Fruit fly (Drosophila melanogaster) whole organism, embryonic: ENCODE measurements around the gene CG1428.

ENCODE experiments used
- C15 ChIP-seq: fragments of 200-800 bp; sonication (Bioruptor generic); IDR thresholded peaks from 3 replicates; pipeline ENCODE4 v1.3.6; 2022; ENCODE audit warnings: missing biosample characterization, missing genetic modification characterization
- CG10209 ChIP-seq: fragments of 200-800 bp; sonication (Bioruptor generic); optimal IDR thresholded peaks from 3 replicates; lab custom pipeline; 2017; ENCODE audit warnings: missing biosample characterization, mild to moderate bottlenecking, missing genetic modification characterization, missing genetic modification reagents
- CG10321 ChIP-seq: fragments of 200-800 bp; sonication (Bioruptor generic); IDR thresholded peaks from 2 replicates; pipeline ENCODE4 v1.3.6; 2022; ENCODE audit warnings: missing biosample characterization, missing genetic modification characterization
- CG10979 ChIP-seq: fragments of 200-800 bp; sonication (Bioruptor generic); optimal IDR thresholded peaks from 2 replicates; lab custom pipeline; 2018; ENCODE audit warnings: missing biosample characterization, mild to moderate bottlenecking, missing genetic modification characterization, moderate library complexity
- CG11456 ChIP-seq: fragments of 200-800 bp; sonication (Bioruptor generic); IDR thresholded peaks from 3 replicates; pipeline ENCODE4 v1.3.6; 2022; ENCODE audit warnings: missing biosample characterization, missing genetic modification characterization
- CG11560 ChIP-seq: fragments of 200-800 bp; sonication (Bioruptor generic); IDR thresholded peaks from 3 replicates; pipeline ENCODE4 v1.3.6; 2022; ENCODE audit warnings: missing biosample characterization, missing genetic modification characterization
- CG15479 ChIP-seq: fragments of 200-800 bp; sonication (Bioruptor generic); optimal IDR thresholded peaks from 3 replicates; lab custom pipeline; 2019; ENCODE audit warnings: missing biosample characterization, mild to moderate bottlenecking, missing genetic modification characterization, moderate library complexity
- CG1832 ChIP-seq: fragments of 200-800 bp; sonication (Bioruptor generic); optimal IDR thresholded peaks from 2 replicates; lab custom pipeline; 2017; ENCODE audit warnings: missing biosample characterization, mild to moderate bottlenecking, missing genetic modification characterization, inconsistent platforms
- CG18764 ChIP-seq: fragments of 200-800 bp; sonication (Bioruptor generic); optimal IDR thresholded peaks from 3 replicates; lab custom pipeline; 2016; ENCODE audit warnings: missing biosample characterization, missing genetic modification characterization
- CG2199 ChIP-seq: fragments of 200-800 bp; sonication (Bioruptor generic); IDR thresholded peaks from 3 replicates; pipeline ENCODE4 v1.3.6; 2022; ENCODE audit warnings: missing biosample characterization, missing genetic modification characterization
- CG31365 ChIP-seq: fragments of 200-800 bp; sonication (Bioruptor generic); optimal IDR thresholded peaks from 2 replicates; lab custom pipeline; 2018; ENCODE audit warnings: missing biosample characterization, mild to moderate bottlenecking, missing genetic modification characterization
- CG32532 ChIP-seq: fragments of 200-800 bp; sonication (Bioruptor generic); IDR thresholded peaks from 2 replicates; pipeline ENCODE4 v1.3.6; 2022; ENCODE audit warnings: missing biosample characterization, missing genetic modification characterization
- CG3838 ChIP-seq: fragments of 200-800 bp; sonication (Bioruptor generic); optimal IDR thresholded peaks from 3 replicates; lab custom pipeline; 2016; ENCODE audit warnings: missing biosample characterization, missing genetic modification characterization
- CG6689 ChIP-seq: fragments of 200-800 bp; sonication (Bioruptor generic); IDR thresholded peaks from 2 replicates; pipeline ENCODE4 v1.3.6; 2022; ENCODE audit warnings: missing biosample characterization, missing genetic modification characterization
- CG6854 ChIP-seq: fragments of 200-800 bp; sonication (Bioruptor generic); optimal IDR thresholded peaks from 3 replicates; lab custom pipeline; 2017; ENCODE audit warnings: missing biosample characterization, mild to moderate bottlenecking, missing genetic modification characterization
- CG9817 ChIP-seq: fragments of 200-800 bp; sonication (Bioruptor generic); optimal IDR thresholded peaks from 2 replicates; lab custom pipeline; 2018; ENCODE audit warnings: missing biosample characterization, mild to moderate bottlenecking, missing genetic modification characterization, moderate library complexity
- CG9932 ChIP-seq: fragments of 200-800 bp; sonication (Bioruptor generic); IDR thresholded peaks from 2 replicates; pipeline ENCODE4 v1.3.6; 2022; ENCODE audit warnings: missing biosample characterization, missing genetic modification characterization
- D ChIP-seq, 2 experiments: fragments of 200-800 bp in 1 of 2; fragments of >200 bp in 1 of 2; sonication (Bioruptor generic) in 1 of 2; optimal IDR thresholded peaks; 2 replicates in 1 of 2; 3 replicates in 1 of 2; lab custom pipeline; 2017; ENCODE audit warnings: mild to moderate bottlenecking in 1 of 2, missing biosample characterization in 1 of 2, missing genetic modification characterization in 1 of 2, missing genetic modification reagents in 1 of 2
- Ets65A ChIP-seq: fragments of 200-800 bp; sonication (Bioruptor generic); peaks from one replicate; lab custom pipeline; 2016; ENCODE audit warnings: missing biosample characterization, missing genetic modification characterization
- H15 ChIP-seq: fragments of 200-800 bp; sonication (Bioruptor generic); IDR thresholded peaks from 3 replicates; pipeline ENCODE4 v1.3.6; 2022; ENCODE audit warnings: missing biosample characterization, missing genetic modification characterization
- Med ChIP-seq: fragments of 200-800 bp; sonication (Bioruptor generic); peaks from one replicate; lab custom pipeline; 2016; ENCODE audit warnings: missing biosample characterization, missing genetic modification characterization, mild to moderate bottlenecking, inconsistent platforms, moderate library complexity
- Nf-YB ChIP-seq: fragments of 200-800 bp; sonication (Bioruptor generic); optimal IDR thresholded peaks from 3 replicates; lab custom pipeline; 2019; ENCODE audit warnings: missing biosample characterization, mild to moderate bottlenecking, missing genetic modification characterization, moderate library complexity
- Nf-YC ChIP-seq: fragments of 200-800 bp; optimal IDR thresholded peaks from 3 replicates; lab custom pipeline; 2019; ENCODE audit warnings: missing biosample characterization, mild to moderate bottlenecking, missing genetic modification characterization, moderate library complexity
- Opbp ChIP-seq: fragments of 200-800 bp; sonication (Bioruptor generic); IDR thresholded peaks from 3 replicates; pipeline ENCODE4 v1.3.6; 2022; ENCODE audit warnings: missing biosample characterization, missing genetic modification characterization; ENCODE audit not compliant: partially characterized antibody
- YL-1 ChIP-seq: fragments of 200-800 bp; sonication (Bioruptor generic); optimal IDR thresholded peaks from 3 replicates; lab custom pipeline; 2017; ENCODE audit warnings: missing biosample characterization, mild to moderate bottlenecking, missing genetic modification characterization
- bab2 ChIP-seq: fragments of 200-800 bp; sonication (Bioruptor generic); optimal IDR thresholded peaks from 2 replicates; lab custom pipeline; 2016; ENCODE audit warnings: missing biosample characterization, missing genetic modification characterization
- cas ChIP-seq: fragments of 200-800 bp; sonication (Bioruptor generic); IDR thresholded peaks from 2 replicates; pipeline ENCODE4 v1.3.6; 2022; ENCODE audit warnings: missing biosample characterization, missing genetic modification characterization
- cg ChIP-seq: fragments of 200-800 bp; sonication (Bioruptor generic); optimal IDR thresholded peaks from 3 replicates; lab custom pipeline; 2019; ENCODE audit warnings: missing biosample characterization, mild to moderate bottlenecking, missing genetic modification characterization, moderate library complexity
- chm ChIP-seq: fragments of 200-800 bp; sonication (Bioruptor generic); IDR thresholded peaks from 2 replicates; pipeline ENCODE4 v1.3.6; 2022; ENCODE audit warnings: missing biosample characterization, missing genetic modification characterization
- chn ChIP-seq: fragments of 200-800 bp; sonication (Bioruptor generic); optimal IDR thresholded peaks from 2 replicates; lab custom pipeline; 2016; ENCODE audit warnings: missing biosample characterization, missing genetic modification characterization
- dmrt11E ChIP-seq: fragments of 200-800 bp; sonication (Bioruptor generic); optimal IDR thresholded peaks from 3 replicates; lab custom pipeline; 2018; ENCODE audit warnings: missing biosample characterization, mild to moderate bottlenecking, missing genetic modification characterization, moderate library complexity
- gce ChIP-seq: fragments of 200-800 bp; sonication (Bioruptor generic); IDR thresholded peaks from 3 replicates; pipeline ENCODE4 v1.3.6; 2022; ENCODE audit warnings: missing biosample characterization, missing genetic modification characterization
- gfzf ChIP-seq: fragments of 200-800 bp; sonication (Bioruptor generic); optimal IDR thresholded peaks from 2 replicates; lab custom pipeline; 2016; ENCODE audit warnings: missing biosample characterization, mild to moderate bottlenecking, missing genetic modification characterization, moderate library complexity
- h ChIP-seq: fragments of >200 bp; optimal IDR thresholded peaks from 2 replicates; lab custom pipeline; 2017
- kah ChIP-seq: fragments of 200-800 bp; sonication (Bioruptor generic); optimal IDR thresholded peaks from 2 replicates; lab custom pipeline; 2018; ENCODE audit warnings: missing biosample characterization, mild to moderate bottlenecking, missing genetic modification characterization
- lola ChIP-seq, 3 experiments: fragments of >200 bp in 2 of 3; fragments of 200-800 bp in 1 of 3; sonication (Bioruptor generic) in 1 of 3; optimal IDR thresholded peaks; 2 replicates each; lab custom pipeline; 2017 to 2019; ENCODE audit warnings: missing biosample characterization in 3 of 3, missing genetic modification characterization in 3 of 3, mild to moderate bottlenecking in 1 of 3, moderate library complexity in 1 of 3
- lov ChIP-seq, 2 experiments: fragments of 200-800 bp in 1 of 2; fragments of >200 bp in 1 of 2; sonication (Bioruptor generic) in 1 of 2; IDR thresholded peaks in 1 of 2; optimal IDR thresholded peaks in 1 of 2; 2 replicates in 1 of 2; 3 replicates in 1 of 2; pipeline versions ENCODE4 v1.3.6 to Lab custom; 2017 to 2022; ENCODE audit warnings: missing biosample characterization in 1 of 2, missing genetic modification characterization in 1 of 2
- nerfin-1 ChIP-seq: fragments of 200-800 bp; sonication (Bioruptor generic); optimal IDR thresholded peaks from 3 replicates; lab custom pipeline; 2019; ENCODE audit warnings: missing biosample characterization, mild to moderate bottlenecking, missing genetic modification characterization, moderate library complexity
- sima ChIP-seq: fragments of 200-800 bp; sonication (Bioruptor generic); optimal IDR thresholded peaks from 2 replicates; lab custom pipeline; 2016; ENCODE audit warnings: missing biosample characterization, missing genetic modification characterization
- tgo ChIP-seq: fragments of 200-800 bp; sonication (Bioruptor generic); IDR thresholded peaks from 3 replicates; pipeline ENCODE4 v1.3.6; 2022; ENCODE audit warnings: missing biosample characterization, missing genetic modification characterization
- zen ChIP-seq: fragments of 200-800 bp; sonication (Bioruptor generic); optimal IDR thresholded peaks from 3 replicates; lab custom pipeline; 2018; ENCODE audit warnings: missing biosample characterization, mild to moderate bottlenecking, missing genetic modification characterization, moderate library complexity
- zfh1 ChIP-seq: fragments of 200-800 bp; sonication (Bioruptor generic); IDR thresholded peaks from 3 replicates; pipeline ENCODE4 v1.3.6; 2022; ENCODE audit warnings: missing biosample characterization, missing genetic modification characterization

The CG1428 gene

dm6 chr2L:21905989-21906388, at the start of gene CG1428:
Gene CG1428 (plus strand): TSS chr2L:21906289.
- TF ChIP-seq Opbp (GFP tag; lab: Robert Waterston, UW), result no peak
- no peak for TF ChIP-seq CG3838
- no peak for TF ChIP-seq CG11560 (tag; lab: Robert Waterston, UW)
- TF ChIP-seq bab2 (GFP tag; lab: Kevin White, UChicago), result no peak
- no peak for TF ChIP-seq CG6854 (GFP tag; lab: Kevin White, UChicago)
- TF ChIP-seq dmrt11E (tag; lab: Kevin White, UChicago), result no peak
- TF ChIP-seq CG6689 (GFP tag; lab: Robert Waterston, UW), result no peak
- TF ChIP-seq h, result no peak
- TF ChIP-seq CG9817 (tag; lab: Kevin White, UChicago), result no peak
- no peak for TF ChIP-seq tgo (GFP tag; lab: Robert Waterston, UW)
- TF ChIP-seq YL-1 (GFP tag; lab: Kevin White, UChicago), result no peak
- TF ChIP-seq lola (GFP tag; optimal IDR thresholded peaks at IDR 0.05; lab: Kevin White, UChicago), result no peak
- TF ChIP-seq CG10209 (GFP tag; lab: Kevin White, UChicago), result no peak
- TF ChIP-seq gce (GFP tag; lab: Robert Waterston, UW), result no peak
- TF ChIP-seq, all 482 proteins: peak for 0

- TF ChIP-seq Nf-YC (tag; lab: Kevin White, UChicago) (peak; percentile 52), chm (GFP tag; lab: Robert Waterston, UW) (0 out of 2 replicates have a peak, but pooled peaks have one; percentile 47), H15 (GFP tag; lab: Robert Waterston, UW) (no peak), Med (peak; percentile 16), CG10321 (GFP tag; lab: Robert Waterston, UW) (peak; percentile 52; the same call in 1 of the 2 replicates), CG1832 (peak; percentile 71), zfh1 (GFP tag; lab: Robert Waterston, UW) (0 out of 3 replicates have a peak, but pooled peaks have one; percentile 29), Ets65A (no peak), CG18764 (GFP tag; lab: Kevin White, UChicago) (no peak), Nf-YB (GFP tag; lab: Kevin White, UChicago) (peak; percentile 14), CG2199 (GFP tag; lab: Robert Waterston, UW) (peak; percentile 84; the same call in 2 of the 3 replicates), C15 (GFP tag; lab: Robert Waterston, UW) (no peak), lov (optimal IDR thresholded peaks at IDR 0.05; lab: Kevin White, UChicago) (no peak), lov (GFP tag; IDR thresholded peaks at IDR 0.05; lab: Robert Waterston, UW) (0 out of 3 replicates have a peak, but pooled peaks have one; percentile 19)
These were observed 48.3 kb upstream of the CG1428 start for dm6 chr2L:21857744-21858143.

- TF ChIP-seq CG31365 (tag; lab: Kevin White, UChicago) (no peak), CG32532 (GFP tag; lab: Robert Waterston, UW) (no peak), chn (GFP tag; lab: Kevin White, UChicago) (no peak), D (optimal IDR thresholded peaks at IDR 0.05; lab: Kevin White, UChicago) (peak; percentile 24), D (GFP tag; optimal IDR thresholded peaks at IDR 0.05; lab: Kevin White, UChicago) (no peak), cg (GFP tag; lab: Kevin White, UChicago) (peak; percentile 37), CG2199 (GFP tag; lab: Robert Waterston, UW) (0 out of 3 replicates have a peak, but pooled peaks have one; percentile 48), CG15479 (GFP tag; lab: Kevin White, UChicago) (peak; percentile 62), sima (no peak), cas (GFP tag; lab: Robert Waterston, UW) (no peak), CG10979 (no peak), gfzf (GFP tag; lab: Kevin White, UChicago) (no peak), CG6689 (GFP tag; lab: Robert Waterston, UW) (no peak), zen (tag; lab: Kevin White, UChicago) (peak; percentile 70), CG9932 (0 out of 2 replicates have a peak, but pooled peaks have one; percentile 10), CG11456 (GFP tag; lab: Robert Waterston, UW) (no peak), nerfin-1 (tag; lab: Kevin White, UChicago) (no peak), kah (GFP tag; lab: Kevin White, UChicago) (peak; percentile 2)
These were observed 45.5 kb upstream of the CG1428 start for dm6 chr2L:21860566-21860965.
